Fruit fly (Drosophila melanogaster) whole organism, embryonic: Measurements from ENCODE around the gene CG7536.

Experiments used
- ATbp ChIP-seq: fragments of 200-800 bp; sonication (Bioruptor generic); optimal IDR thresholded peaks from 2 replicates; lab custom pipeline; 2017; ENCODE audit warnings: missing biosample characterization, mild to moderate bottlenecking, missing genetic modification characterization, missing genetic modification reagents
- Adf1 ChIP-seq: fragments of 200-800 bp; sonication (Bioruptor generic); IDR thresholded peaks from 2 replicates; pipeline ENCODE4 v1.3.6; 2022; ENCODE audit warnings: missing biosample characterization, missing genetic modification characterization
- BtbVII ChIP-seq: fragments of 200-800 bp; sonication (Bioruptor generic); optimal IDR thresholded peaks from 3 replicates; lab custom pipeline; 2017; ENCODE audit warnings: missing biosample characterization, mild to moderate bottlenecking, missing genetic modification characterization
- CG10565 ChIP-seq: fragments of 200-800 bp; sonication (Bioruptor generic); optimal IDR thresholded peaks from 3 replicates; lab custom pipeline; 2016; ENCODE audit warnings: missing biosample characterization, mild to moderate bottlenecking, missing genetic modification characterization
- CG12769 ChIP-seq: fragments of 200-800 bp; sonication (Bioruptor generic); optimal IDR thresholded peaks from 2 replicates; lab custom pipeline; 2019; ENCODE audit warnings: missing biosample characterization, mild to moderate bottlenecking, missing genetic modification characterization, moderate library complexity
- CG14860 ChIP-seq: fragments of 200-800 bp; sonication (Bioruptor generic); IDR thresholded peaks from 3 replicates; pipeline ENCODE4 v1.3.6; 2022; ENCODE audit warnings: missing biosample characterization, missing genetic modification characterization; ENCODE audit not compliant: partially characterized antibody
- CG15269 ChIP-seq: fragments of 200-800 bp; sonication (Bioruptor generic); optimal IDR thresholded peaks from 2 replicates; lab custom pipeline; 2018; ENCODE audit warnings: missing biosample characterization, mild to moderate bottlenecking, missing genetic modification characterization, moderate library complexity
- CG16779 ChIP-seq: fragments of 200-800 bp; sonication (Bioruptor generic); IDR thresholded peaks from 2 replicates; pipeline ENCODE4 v1.3.6; 2022; ENCODE audit warnings: missing biosample characterization, missing genetic modification characterization
- CG16815 ChIP-seq: fragments of 200-800 bp; sonication (Bioruptor generic); optimal IDR thresholded peaks from 3 replicates; lab custom pipeline; 2017; ENCODE audit warnings: missing biosample characterization, mild to moderate bottlenecking, missing genetic modification characterization
- CG2199 ChIP-seq: fragments of 200-800 bp; sonication (Bioruptor generic); IDR thresholded peaks from 3 replicates; pipeline ENCODE4 v1.3.6; 2022; ENCODE audit warnings: missing biosample characterization, missing genetic modification characterization
- CG30431 ChIP-seq: fragments of 200-800 bp; sonication (Bioruptor generic); optimal IDR thresholded peaks from 2 replicates; lab custom pipeline; 2017; ENCODE audit warnings: missing biosample characterization, missing genetic modification characterization
- CG34224 ChIP-seq: fragments of 200-800 bp; sonication (Bioruptor generic); IDR thresholded peaks from 3 replicates; pipeline ENCODE4 v1.3.6; 2022; ENCODE audit warnings: missing biosample characterization, missing genetic modification characterization; ENCODE audit not compliant: partially characterized antibody
- CG3995 ChIP-seq: fragments of 200-800 bp; sonication (Bioruptor generic); optimal IDR thresholded peaks from 3 replicates; lab custom pipeline; 2016; ENCODE audit warnings: missing biosample characterization, missing genetic modification characterization
- CG42726 ChIP-seq: fragments of 200-800 bp; sonication (Bioruptor generic); IDR thresholded peaks from 2 replicates; pipeline ENCODE4 v1.3.6; 2022; ENCODE audit warnings: missing biosample characterization, missing genetic modification characterization; ENCODE audit not compliant: partially characterized antibody
- CG4424 ChIP-seq: fragments of 200-800 bp; sonication (Bioruptor generic); optimal IDR thresholded peaks from 3 replicates; lab custom pipeline; 2016; ENCODE audit warnings: missing biosample characterization, missing genetic modification characterization
- CG4854 ChIP-seq: fragments of 200-800 bp; sonication (Bioruptor generic); optimal IDR thresholded peaks from 2 replicates; lab custom pipeline; 2016; ENCODE audit warnings: missing biosample characterization, missing genetic modification characterization, inconsistent platforms
- CG6254 ChIP-seq: fragments of 200-800 bp; sonication (Bioruptor generic); optimal IDR thresholded peaks from 3 replicates; lab custom pipeline; 2017; ENCODE audit warnings: mild to moderate bottlenecking, missing biosample characterization, missing genetic modification reagents, missing genetic modification characterization
- CkIIα-i1 ChIP-seq: fragments of 200-800 bp; sonication (Bioruptor generic); IDR thresholded peaks from 2 replicates; pipeline ENCODE4 v1.3.6; 2022; ENCODE audit warnings: missing biosample characterization, missing genetic modification characterization
- D ChIP-seq, 2 experiments: fragments of 200-800 bp in 1 of 2; fragments of >200 bp in 1 of 2; sonication (Bioruptor generic) in 1 of 2; optimal IDR thresholded peaks; 2 replicates in 1 of 2; 3 replicates in 1 of 2; lab custom pipeline; 2017; ENCODE audit warnings: mild to moderate bottlenecking in 1 of 2, missing biosample characterization in 1 of 2, missing genetic modification characterization in 1 of 2, missing genetic modification reagents in 1 of 2
- Doc3 ChIP-seq: fragments of 200-800 bp; sonication (Bioruptor generic); IDR thresholded peaks from 3 replicates; pipeline ENCODE4 v1.3.6; 2022; ENCODE audit warnings: missing biosample characterization, missing genetic modification characterization; ENCODE audit not compliant: partially characterized antibody
- Dp ChIP-seq: fragments of 200-800 bp; sonication (Bioruptor generic); optimal IDR thresholded peaks from 2 replicates; lab custom pipeline; 2018; ENCODE audit warnings: missing biosample characterization, mild to moderate bottlenecking, missing genetic modification characterization, moderate library complexity
- H2.0 ChIP-seq: fragments of 200-800 bp; sonication (Bioruptor generic); IDR thresholded peaks from 2 replicates; pipeline ENCODE4 v1.3.6; 2022; ENCODE audit warnings: missing biosample characterization, missing genetic modification characterization
- HmgD ChIP-seq: fragments of 200-800 bp; sonication (Bioruptor generic); optimal IDR thresholded peaks from 3 replicates; lab custom pipeline; 2016; ENCODE audit warnings: missing biosample characterization, missing genetic modification characterization
- Hmr ChIP-seq: fragments of 200-800 bp; sonication (Bioruptor generic); optimal IDR thresholded peaks from 3 replicates; lab custom pipeline; 2017; ENCODE audit warnings: mild to moderate bottlenecking, missing biosample characterization, missing genetic modification reagents, missing genetic modification characterization
- Sry-β ChIP-seq: fragments of 200-800 bp; sonication (Bioruptor generic); optimal IDR thresholded peaks from 2 replicates; lab custom pipeline; 2018; ENCODE audit warnings: missing biosample characterization, mild to moderate bottlenecking, missing genetic modification characterization, moderate library complexity
- Vsx1 ChIP-seq: fragments of 200-800 bp; sonication (Bioruptor generic); optimal IDR thresholded peaks from 2 replicates; lab custom pipeline; 2017; ENCODE audit warnings: missing biosample characterization, mild to moderate bottlenecking, missing genetic modification characterization, missing genetic modification reagents
- bigmax ChIP-seq: fragments of 200-800 bp; sonication (Bioruptor generic); optimal IDR thresholded peaks from 2 replicates; lab custom pipeline; 2018; ENCODE audit warnings: missing biosample characterization, mild to moderate bottlenecking, missing genetic modification characterization
- br ChIP-seq: fragments of >200 bp; optimal IDR thresholded peaks from 2 replicates; lab custom pipeline; 2017
- cas ChIP-seq: fragments of 200-800 bp; sonication (Bioruptor generic); IDR thresholded peaks from 2 replicates; pipeline ENCODE4 v1.3.6; 2022; ENCODE audit warnings: missing biosample characterization, missing genetic modification characterization
- caup ChIP-seq: fragments of 200-800 bp; sonication (Bioruptor generic); optimal IDR thresholded peaks from 3 replicates; lab custom pipeline; 2017; ENCODE audit warnings: missing biosample characterization, mild to moderate bottlenecking, missing genetic modification characterization, moderate library complexity; ENCODE audit not compliant: severe bottlenecking
- dimm ChIP-seq: fragments of 200-800 bp; sonication (Bioruptor generic); IDR thresholded peaks from 2 replicates; pipeline ENCODE4 v1.3.6; 2022; ENCODE audit warnings: missing biosample characterization, missing genetic modification characterization
- dmrt11E ChIP-seq: fragments of 200-800 bp; sonication (Bioruptor generic); optimal IDR thresholded peaks from 3 replicates; lab custom pipeline; 2018; ENCODE audit warnings: missing biosample characterization, mild to moderate bottlenecking, missing genetic modification characterization, moderate library complexity
- dpn ChIP-seq, 2 experiments: fragments of 200-800 bp; sonication (Bioruptor generic); optimal IDR thresholded peaks; 3 replicates each; lab custom pipeline; 2016; ENCODE audit warnings: missing biosample characterization in 2 of 2, missing genetic modification characterization in 2 of 2
- dysf ChIP-seq: fragments of 200-800 bp; sonication (Bioruptor generic); IDR thresholded peaks from 3 replicates; pipeline ENCODE4 v1.3.6; 2022; ENCODE audit warnings: missing biosample characterization, missing genetic modification characterization
- eve ChIP-seq, 2 experiments: fragments of >200 bp; optimal IDR thresholded peaks; 2 replicates each; lab custom pipeline; 2017; ENCODE audit warnings: missing biosample characterization in 2 of 2, missing genetic modification characterization in 2 of 2
- fd64A ChIP-seq: fragments of 200-800 bp; sonication (Bioruptor generic); optimal IDR thresholded peaks from 3 replicates; lab custom pipeline; 2018; ENCODE audit warnings: missing biosample characterization, mild to moderate bottlenecking, missing genetic modification characterization
- gcm2 ChIP-seq: fragments of 200-800 bp; sonication (Bioruptor generic); optimal IDR thresholded peaks from 2 replicates; lab custom pipeline; 2016; ENCODE audit warnings: missing biosample characterization, missing genetic modification characterization
- hb ChIP-seq: fragments of 200-800 bp; sonication (Bioruptor generic); IDR thresholded peaks from 3 replicates; pipeline ENCODE4 v1.3.6; 2022; ENCODE audit warnings: missing biosample characterization, missing genetic modification characterization; ENCODE audit not compliant: partially characterized antibody
- insv ChIP-seq, 2 experiments: fragments of 200-800 bp; sonication (Bioruptor generic); optimal IDR thresholded peaks; 3 replicates each; lab custom pipeline; 2016 to 2018; ENCODE audit warnings: missing biosample characterization in 2 of 2, missing genetic modification characterization in 2 of 2
- klu ChIP-seq: fragments of 200-800 bp; sonication (Bioruptor generic); IDR thresholded peaks from 2 replicates; pipeline ENCODE4 v1.3.6; 2022; ENCODE audit warnings: missing biosample characterization, missing genetic modification characterization
- knrl ChIP-seq: fragments of 200-800 bp; sonication (Bioruptor generic); IDR thresholded peaks from 3 replicates; pipeline ENCODE4 v1.3.6; 2022; ENCODE audit warnings: missing biosample characterization, missing genetic modification characterization; ENCODE audit not compliant: partially characterized antibody
- onecut ChIP-seq: fragments of 200-800 bp; sonication (Bioruptor generic); IDR thresholded peaks from 2 replicates; pipeline ENCODE4 v1.3.6; 2022; ENCODE audit warnings: missing biosample characterization, missing genetic modification characterization
- phol ChIP-seq: fragments of 200-800 bp; sonication (Bioruptor generic); optimal IDR thresholded peaks from 3 replicates; lab custom pipeline; 2018; ENCODE audit warnings: missing biosample characterization, mild to moderate bottlenecking, missing genetic modification characterization, moderate library complexity
- pros ChIP-seq: fragments of 200-800 bp; sonication (Bioruptor generic); optimal IDR thresholded peaks from 3 replicates; lab custom pipeline; 2019; ENCODE audit warnings: missing biosample characterization, mild to moderate bottlenecking, missing genetic modification characterization, moderate library complexity
- sens ChIP-seq: fragments of 200-800 bp; sonication (Bioruptor generic); peaks from one replicate; lab custom pipeline; 2016; ENCODE audit warnings: missing biosample characterization, missing genetic modification characterization
- sisA ChIP-seq: fragments of 200-800 bp; sonication (Bioruptor generic); IDR thresholded peaks from 2 replicates; pipeline ENCODE4 v1.3.6; 2022; ENCODE audit warnings: missing biosample characterization, missing genetic modification characterization
- slp2 ChIP-seq: fragments of 200-800 bp; sonication (Bioruptor generic); optimal IDR thresholded peaks from 2 replicates; lab custom pipeline; 2016; ENCODE audit warnings: missing biosample characterization, missing genetic modification characterization
- stwl ChIP-seq: fragments of 200-800 bp; sonication (Bioruptor generic); optimal IDR thresholded peaks from 3 replicates; lab custom pipeline; 2018; ENCODE audit warnings: missing biosample characterization, mild to moderate bottlenecking, missing genetic modification characterization, moderate library complexity
- tup ChIP-seq: fragments of 200-800 bp; sonication (Bioruptor generic); optimal IDR thresholded peaks from 2 replicates; lab custom pipeline; 2016; ENCODE audit warnings: missing biosample characterization, mild to moderate bottlenecking, missing genetic modification characterization, moderate library complexity

The CG7536 gene

DNA sequence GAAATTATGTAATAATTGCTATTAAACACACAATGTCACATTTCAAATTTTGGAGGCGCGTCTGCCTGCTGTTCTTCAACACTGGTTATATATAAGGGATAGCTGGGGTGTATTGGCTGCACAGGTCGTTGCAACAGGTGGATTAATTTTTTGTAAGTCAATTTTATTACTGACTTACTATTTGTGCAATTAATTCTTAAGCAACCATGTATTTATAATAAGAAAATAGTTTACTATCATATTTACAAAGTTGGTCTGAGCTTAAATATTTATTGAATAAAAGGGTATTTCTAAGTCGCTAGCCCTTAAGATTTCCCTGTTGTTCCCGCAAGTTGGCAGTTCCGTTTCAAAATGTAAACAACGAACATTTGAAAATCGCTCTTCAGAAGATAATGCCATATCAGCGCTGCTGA, 4.5 kb upstream of the CG7536 start, which contains the start of gene RhoGAP16F (continued):
- TF ChIP-seq bigmax (GFP tag; lab: Kevin White, UChicago) (no peak), sens (GFP tag; lab: Kevin White, UChicago) (peak; percentile 95), CG4854 (GFP tag; lab: Kevin White, UChicago) (peak; percentile 76), CkIIα-i1 (GFP tag; lab: Robert Waterston, UW) (peak; percentile 32; the same call in 1 of the 2 replicates), H2.0 (GFP tag; lab: Robert Waterston, UW) (peak; percentile 79), sisA (GFP tag; lab: Robert Waterston, UW) (peak; percentile 88), CG34224 (GFP tag; lab: Robert Waterston, UW) (no peak), knrl (GFP tag; lab: Robert Waterston, UW) (peak; percentile 7; the same call in 1 of the 3 replicates), CG15269 (tag; lab: Kevin White, UChicago) (peak; percentile 85), Hmr (GFP tag; lab: Kevin White, UChicago) (peak; percentile 81), dysf (GFP tag; lab: Robert Waterston, UW) (peak; percentile 88), dimm (GFP tag; lab: Robert Waterston, UW) (peak; percentile 48; the same call in 1 of the 2 replicates), caup (GFP tag; lab: Kevin White, UChicago) (peak; percentile 76), CG6254 (GFP tag; lab: Kevin White, UChicago) (peak; percentile 56), CG42726 (no peak), tup (peak; percentile 39), dpn (GFP tag; optimal IDR thresholded peaks at IDR 0.05; lab: Kevin White, UChicago) (peak; percentile 77 to 88), Sry-β (GFP tag; lab: Kevin White, UChicago) (peak; percentile 6), eve (GFP tag; optimal IDR thresholded peaks at IDR 0.05; lab: Kevin White, UChicago) (no peak), CG30431 (GFP tag; lab: Kevin White, UChicago) (peak; percentile 77), CG12769 (peak; percentile 94), stwl (peak; percentile 42), CG2199 (GFP tag; lab: Robert Waterston, UW) (0 out of 3 replicates have a peak, but pooled peaks have one; percentile 34), ATbp (GFP tag; lab: Kevin White, UChicago) (peak; percentile 61), CG4424 (GFP tag; lab: Kevin White, UChicago) (peak; percentile 90), Vsx1 (GFP tag; lab: Kevin White, UChicago) (peak; percentile 29), Doc3 (no peak), onecut (GFP tag; lab: Robert Waterston, UW) (peak; percentile 47), cas (0 out of 2 replicates have a peak, but pooled peaks have one; percentile 25), gcm2 (no peak), BtbVII (GFP tag; lab: Kevin White, UChicago) (peak; percentile 71), CG16815 (GFP tag; lab: Kevin White, UChicago) (peak; percentile 83), insv (GFP tag; optimal IDR thresholded peaks at IDR 0.05; lab: Kevin White, UChicago) (peak in 1 of 2 experiments; percentile 28), br (no peak), fd64A (GFP tag; lab: Kevin White, UChicago) (peak; percentile 17), CG16779 (GFP tag; lab: Robert Waterston, UW) (0 out of 2 replicates have a peak, but pooled peaks have one; percentile 24), CG10565 (GFP tag; lab: Kevin White, UChicago) (peak; percentile 9), hb (no peak), dmrt11E (peak; percentile 84), pros (no peak), CG3995 (peak; percentile 31), Dp (GFP tag; lab: Kevin White, UChicago) (peak; percentile 74), slp2 (GFP tag; lab: Kevin White, UChicago) (peak; percentile 63), phol (peak; percentile 87), D (optimal IDR thresholded peaks at IDR 0.05; lab: Kevin White, UChicago) (no peak), D (GFP tag; optimal IDR thresholded peaks at IDR 0.05; lab: Kevin White, UChicago) (peak; percentile 69), klu (GFP tag; lab: Robert Waterston, UW) (peak; percentile 78), CG14860 (no peak), Adf1 (GFP tag; lab: Robert Waterston, UW) (peak; percentile 41; the same call in 1 of the 2 replicates), HmgD (GFP tag; lab: Kevin White, UChicago) (no peak)
